Worm (Caenorhabditis elegans): ENCODE measurements around the gene T09A5.14.

T09A5.14 gene

ce11 chrII:7864207-7864606 is 32.1 kb downstream of the T09A5.14 start, which contains the start of gene ostb-1:
ostb-1 (plus strand) TSS chrII:7864507.
- TF ChIP-seq unc-62 (GFP tag; optimal IDR thresholded peaks at IDR 0.05): no peak

ce11 chrII:7864892-7865291 is 32.7 kb downstream of the T09A5.14 start:
- no peak for TF ChIP-seq unc-62 (GFP tag; optimal IDR thresholded peaks at IDR 0.05)

ce11 chrII:7866081-7866480 is 33.9 kb downstream of the T09A5.14 start:
- TF ChIP-seq unc-62 (GFP tag; optimal IDR thresholded peaks at IDR 0.05): no peak

- TF ChIP-seq unc-62 (GFP tag; optimal IDR thresholded peaks at IDR 0.05): no peak
These were observed 37.9 kb downstream of the T09A5.14 start, which contains the start of gene ztf-17 for ce11 chrII:7870062-7870461. ztf-17 (minus strand) TSS chrII:7870162.

ce11 chrII:7870632-7871031 is 38.5 kb downstream of the T09A5.14 start:
- TF ChIP-seq unc-62 (GFP tag; optimal IDR thresholded peaks at IDR 0.05): no peak

ce11 chrII:7873843-7874372 is 41.8 kb downstream of the T09A5.14 start, which contains the start of gene T01H3.3:
T01H3.3 (minus strand) TSS chrII:7873893.
- TF ChIP-seq unc-62 (GFP tag; optimal IDR thresholded peaks at IDR 0.05): no peak

ce11 chrII:7877744-7878468 is 45.8 kb downstream of the T09A5.14 start, which contains the start of gene T01H3.2:
T01H3.2 (minus strand) TSS chrII:7877994.
- no peak for TF ChIP-seq unc-62 (GFP tag; optimal IDR thresholded peaks at IDR 0.05)

- TF ChIP-seq unc-62 (GFP tag; optimal IDR thresholded peaks at IDR 0.05): no peak
These were observed 47.1 kb downstream of the T09A5.14 start, which contains the start of the genes vha-4 and T01H3.5 for ce11 chrII:7879266-7879718. vha-4 (minus strand) TSS chrII:7879316. T01H3.5 (plus strand) TSS chrII:7879616.

- TF ChIP-seq unc-62 (GFP tag; optimal IDR thresholded peaks at IDR 0.05): no peak
These were observed 48.3 kb downstream of the T09A5.14 start, which contains the start of gene perm-1 for ce11 chrII:7880373-7880862. perm-1 (plus strand) TSS chrII:7880812.

All from whole organism, dauer.